Worm (Caenorhabditis elegans) whole organism, L2 larva: Measurements from ENCODE around the gene F13A7.11.

ENCODE experiments used
- ZK546.5 ChIP-seq: sonication (generic microtip); optimal IDR thresholded peaks from 2 replicates; lab custom pipeline; 2017; ENCODE audit warnings: missing biosample characterization, missing genetic modification characterization
- blmp-1 ChIP-seq: sonication (generic microtip); optimal IDR thresholded peaks from 2 replicates; lab custom pipeline; 2017; ENCODE audit warnings: missing genetic modification characterization, mild to moderate bottlenecking, missing compliant biosample characterization, antibody characterized with exemption, moderate library complexity; ENCODE audit not compliant: insufficient read depth
- egl-27 ChIP-seq: sonication (generic microtip); optimal IDR thresholded peaks from 3 replicates; lab custom pipeline; 2017; ENCODE audit warnings: missing biosample characterization, missing genetic modification reagents, missing genetic modification characterization
- elt-1 ChIP-seq: fragments of 150-350 bp; optimal IDR thresholded peaks from 2 replicates; lab custom pipeline; 2014; ENCODE audit warnings: missing biosample characterization, missing genetic modification characterization
- nhr-11 ChIP-seq: fragments of 150-350 bp; optimal IDR thresholded peaks from 2 replicates; lab custom pipeline; 2014; ENCODE audit warnings: missing biosample characterization, missing genetic modification characterization
- nhr-12 ChIP-seq: fragments of 150-350 bp; optimal IDR thresholded peaks from 2 replicates; lab custom pipeline; 2014; ENCODE audit warnings: missing biosample characterization, missing genetic modification characterization
- nhr-21 ChIP-seq: fragments of 150-350 bp; optimal IDR thresholded peaks from 2 replicates; lab custom pipeline; 2014; ENCODE audit warnings: missing biosample characterization, missing genetic modification characterization
- nhr-237 ChIP-seq: fragments of 150-350 bp; optimal IDR thresholded peaks from 2 replicates; lab custom pipeline; 2014; ENCODE audit warnings: missing biosample characterization, missing genetic modification characterization
- nhr-25 ChIP-seq: fragments of 150-350 bp; sonication (generic microtip); optimal IDR thresholded peaks from 3 replicates; lab custom pipeline; 2014; ENCODE audit warnings: missing biosample characterization, missing genetic modification characterization
- nhr-77 ChIP-seq: fragments of 150-350 bp; optimal IDR thresholded peaks from 2 replicates; lab custom pipeline; 2014; ENCODE audit warnings: missing biosample characterization, missing genetic modification characterization
- skn-1 ChIP-seq: sonication (generic microtip); optimal IDR thresholded peaks from 2 replicates; lab custom pipeline; 2017; ENCODE audit warnings: missing biosample characterization, missing genetic modification characterization
- sma-3 ChIP-seq: sonication (generic microtip); optimal IDR thresholded peaks from 2 replicates; lab custom pipeline; 2016; ENCODE audit warnings: missing genetic modification reagents, missing genetic modification characterization, missing compliant biosample characterization
- ztf-11 ChIP-seq: sonication (generic microtip); optimal IDR thresholded peaks from 2 replicates; lab custom pipeline; 2017; ENCODE audit warnings: missing biosample characterization, missing genetic modification characterization

ce11 chrV:16429503-16429902 lies 34.4 kb upstream of the F13A7.11 start, which contains the start of gene F26D2.10:
- TF ChIP-seq sma-3 (GFP tag; lab: Kevin White, UChicago) (no peak), blmp-1 (no peak), nhr-25 (no peak), elt-1 (tag; lab: Kevin White, UChicago) (no peak), ztf-11 (tag; lab: Kevin White, UChicago) (no peak), nhr-77 (tag; lab: Kevin White, UChicago) (no peak), nhr-11 (no peak), skn-1 (no peak), ZK546.5 (tag; lab: Kevin White, UChicago) (no peak), egl-27 (tag; lab: Kevin White, UChicago) (no peak), nhr-12 (no peak), nhr-21 (no peak), nhr-237 (tag; lab: Kevin White, UChicago) (no peak)
